Worm (Caenorhabditis elegans): ENCODE data around the gene sprr-1.
A peak's percentile ranks its signal among the peaks of the same experiment; 100 is the strongest.

Gene sprr-1

DNA sequence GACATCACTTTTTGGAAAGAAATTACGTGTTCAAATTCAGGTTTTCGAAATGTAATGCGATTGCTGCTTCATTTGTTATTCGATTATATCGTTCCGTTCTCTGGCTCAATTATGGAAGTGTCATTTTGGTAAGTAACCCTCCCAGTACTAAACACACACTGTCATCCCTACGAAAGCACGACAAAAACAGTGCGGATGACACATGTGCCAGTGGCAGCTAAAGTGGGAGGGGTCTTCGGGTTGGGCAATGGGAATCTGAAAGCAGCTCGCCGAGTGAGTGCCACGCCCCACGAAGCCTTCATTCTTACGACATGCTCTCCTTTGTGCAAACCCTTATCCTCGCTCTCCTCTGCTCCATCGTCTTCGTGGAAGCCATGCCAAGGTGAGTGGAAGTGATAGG is 32.6 kb upstream of the sprr-1 start, which contains the start of gene flp-32:
Gene flp-32 (plus strand): TSS at position 301 of the 400 bp plus-strand sequence.
- peak; percentile 7 for TF ChIP-seq ref-2 (tag; optimal IDR thresholded peaks at IDR 0.05)
- TF ChIP-seq ceh-30 (tag; optimal IDR thresholded peaks at IDR 0.05), result no peak

DNA sequence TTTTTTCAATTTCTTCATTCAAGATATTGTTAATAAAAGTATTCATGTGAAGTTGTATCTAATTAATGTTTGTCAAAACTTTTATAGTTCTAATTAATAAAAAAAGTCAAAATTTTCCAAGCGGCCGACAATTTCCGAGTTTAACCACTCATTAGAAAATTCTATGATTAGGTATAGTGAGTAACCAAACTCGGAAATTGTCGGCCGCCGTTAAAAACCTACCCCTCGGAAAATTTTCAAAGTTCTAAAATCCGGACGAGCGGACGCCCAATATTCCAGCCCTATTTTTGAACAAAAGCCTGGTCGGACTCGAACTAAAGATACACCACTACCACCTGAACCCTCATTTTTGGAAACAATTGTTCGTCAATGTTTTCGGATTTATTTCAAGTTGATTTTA is 31.2 kb upstream of the sprr-1 start:
- TF ChIP-seq fkh-6 (tag; optimal IDR thresholded peaks at IDR 0.05), result no peak
- TF ChIP-seq elt-4 (tag; optimal IDR thresholded peaks at IDR 0.05), result no peak
- TF ChIP-seq pax-1 (tag; optimal IDR thresholded peaks at IDR 0.05), result no peak
- TF ChIP-seq F13H6.1 (tag; optimal IDR thresholded peaks at IDR 0.05), result no peak

ce11 chrX:15438768-15439167 is 27.3 kb upstream of the sprr-1 start:
- peak; percentile 24 for TF ChIP-seq sdc-2 (tag; optimal IDR thresholded peaks at IDR 0.05)
- TF ChIP-seq npax-4 (tag; optimal IDR thresholded peaks at IDR 0.05), result no peak

DNA sequence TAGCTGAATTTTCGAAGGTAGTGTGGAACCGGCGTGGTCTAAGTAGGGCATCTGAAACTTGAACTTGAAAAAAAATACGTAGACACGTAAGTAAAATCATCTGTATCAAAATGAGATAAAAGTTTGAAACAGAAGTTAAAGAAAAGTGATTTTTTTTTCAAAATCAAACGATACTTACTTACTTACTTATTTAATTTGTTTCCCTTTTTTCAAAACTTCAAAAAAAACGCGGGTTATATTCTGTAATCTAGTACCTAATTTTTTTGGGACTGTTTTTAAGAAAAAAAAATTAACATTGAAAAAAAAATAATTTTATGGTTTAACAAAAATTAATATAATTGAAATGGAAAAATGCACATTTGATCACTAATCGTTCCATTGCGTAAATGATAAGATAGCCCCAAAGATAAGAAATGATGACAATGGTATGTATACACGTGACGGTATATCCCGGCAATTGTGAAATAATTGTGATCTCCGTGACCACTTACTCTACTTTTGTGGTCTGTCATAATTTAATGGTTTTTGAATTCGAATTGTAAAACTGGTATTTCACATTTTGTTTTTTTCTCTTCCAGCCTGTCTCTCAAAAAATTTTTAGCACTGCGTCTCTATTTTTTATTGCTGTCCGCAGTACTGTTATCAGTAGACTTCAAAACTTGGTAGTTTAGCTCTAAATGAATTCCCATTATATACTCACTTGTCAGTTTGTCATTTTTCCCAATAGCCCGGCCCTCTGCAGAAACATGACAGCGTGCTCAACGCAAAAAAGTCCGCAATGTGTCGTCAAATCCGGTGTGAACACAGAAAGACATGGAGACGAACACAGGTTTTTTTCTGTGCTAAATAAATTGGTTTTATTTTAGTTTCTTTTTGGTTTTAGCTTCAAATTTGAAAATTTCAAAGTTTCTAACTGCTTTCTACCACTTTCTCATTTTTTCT is 25.1 kb upstream of the sprr-1 start, which contains the start of gene mocs-1:
Gene mocs-1 (minus strand): TSS at position 51 of the 942 bp plus-strand sequence.
- TF ChIP-seq ceh-24 (tag; optimal IDR thresholded peaks at IDR 0.05), result no peak
- peak; percentile 90 for TF ChIP-seq elt-2 (tag; optimal IDR thresholded peaks at IDR 0.05)

ce11 chrX:15441686-15442067 is 24.4 kb upstream of the sprr-1 start, which contains the start of gene nkat-3:
Gene nkat-3 (plus strand): TSS chrX:15441731.
- no peak for TF ChIP-seq ets-4 (tag; optimal IDR thresholded peaks at IDR 0.05)
- no peak for TF ChIP-seq ceh-22 (tag; optimal IDR thresholded peaks at IDR 0.05)
- no peak for TF ChIP-seq ref-2 (tag; optimal IDR thresholded peaks at IDR 0.05)
- TF ChIP-seq dve-1 (tag; optimal IDR thresholded peaks at IDR 0.05), result no peak
- no peak for TF ChIP-seq tbx-2 (tag; optimal IDR thresholded peaks at IDR 0.05)
- no peak for TF ChIP-seq npax-4 (tag; optimal IDR thresholded peaks at IDR 0.05)
- no peak for TF ChIP-seq ceh-2 (tag; optimal IDR thresholded peaks at IDR 0.05)
- TF ChIP-seq rnt-1 (tag; optimal IDR thresholded peaks at IDR 0.05), result no peak
- no peak for TF ChIP-seq ama-1 (optimal IDR thresholded peaks at IDR 0.05)
- no peak for TF ChIP-seq pag-3 (tag; optimal IDR thresholded peaks at IDR 0.05; ENCODE audit: borderline replicate concordance)
- TF ChIP-seq che-1 (tag; optimal IDR thresholded peaks at IDR 0.05), result no peak
- no peak for TF ChIP-seq ceh-18 (tag; optimal IDR thresholded peaks at IDR 0.05)
- no peak for TF ChIP-seq ceh-19 (GFP tag; optimal IDR thresholded peaks at IDR 0.05)
- no peak for TF ChIP-seq lim-6 (tag; optimal IDR thresholded peaks at IDR 0.05)
- TF ChIP-seq pha-2 (tag; optimal IDR thresholded peaks at IDR 0.05), result no peak
- TF ChIP-seq elt-2 (tag; optimal IDR thresholded peaks at IDR 0.05), result no peak
- no peak for TF ChIP-seq tbx-7 (tag; optimal IDR thresholded peaks at IDR 0.05)
- no peak for TF ChIP-seq ceh-24 (tag; optimal IDR thresholded peaks at IDR 0.05)
- no peak for TF ChIP-seq fax-1 (tag; optimal IDR thresholded peaks at IDR 0.05)
- TF ChIP-seq ceh-48 (tag; optimal IDR thresholded peaks at IDR 0.05), result no peak

DNA sequence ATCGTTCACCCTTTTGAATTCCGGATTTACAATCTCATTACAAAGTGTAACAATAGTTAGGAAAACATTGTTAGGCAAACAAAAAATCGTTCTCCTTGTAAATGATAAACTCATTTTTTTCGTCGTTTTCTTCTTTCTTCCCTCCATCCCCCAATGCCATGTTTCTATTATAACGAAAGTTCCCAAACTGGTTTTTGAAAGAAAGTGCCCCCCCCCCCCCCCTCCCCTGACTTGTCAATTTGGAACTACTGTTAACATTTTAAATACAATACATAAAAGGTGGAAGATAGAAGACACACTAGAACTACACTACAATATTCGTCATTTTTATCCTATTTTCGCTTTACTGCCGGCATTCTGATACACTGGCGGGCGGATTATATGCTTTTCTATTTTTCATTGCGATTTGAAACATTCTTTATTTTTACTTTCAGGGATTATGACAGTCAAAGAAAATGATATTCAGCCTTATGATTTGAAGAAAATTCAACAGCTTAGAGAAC is 19.8 kb upstream of the sprr-1 start, which contains the start of gene R03A10.5:
Gene R03A10.5 (plus strand): TSS at position 431 of the 503 bp plus-strand sequence.
- TF ChIP-seq nfya-1 (tag; optimal IDR thresholded peaks at IDR 0.05), result no peak
- no peak for TF ChIP-seq hlh-6 (tag; optimal IDR thresholded peaks at IDR 0.05)
- no peak for TF ChIP-seq rnt-1 (tag; optimal IDR thresholded peaks at IDR 0.05)
- no peak for TF ChIP-seq pha-2 (tag; optimal IDR thresholded peaks at IDR 0.05)
- TF ChIP-seq unc-42 (tag; optimal IDR thresholded peaks at IDR 0.05), result no peak
- no peak for TF ChIP-seq sox-4 (tag; optimal IDR thresholded peaks at IDR 0.05)
- no peak for TF ChIP-seq ceh-18 (tag; optimal IDR thresholded peaks at IDR 0.05)
- TF ChIP-seq lim-6 (tag; optimal IDR thresholded peaks at IDR 0.05), result no peak

All from whole organism, late embryonic.